Fruit fly (Drosophila melanogaster) whole organism: Measurements from ENCODE around the gene G6P.

Experiments used
- pan ChIP-seq: fragments of >200 bp; optimal IDR thresholded peaks from 2 replicates; lab custom pipeline; 2017
- psq ChIP-seq: fragments of >200 bp; optimal IDR thresholded peaks from 2 replicates; lab custom pipeline; 2017
- usp ChIP-seq: fragments of >200 bp; optimal IDR thresholded peaks from 2 replicates; lab custom pipeline; 2017; ENCODE audit warnings: missing biosample characterization, missing genetic modification characterization, mixed read lengths

DNA sequence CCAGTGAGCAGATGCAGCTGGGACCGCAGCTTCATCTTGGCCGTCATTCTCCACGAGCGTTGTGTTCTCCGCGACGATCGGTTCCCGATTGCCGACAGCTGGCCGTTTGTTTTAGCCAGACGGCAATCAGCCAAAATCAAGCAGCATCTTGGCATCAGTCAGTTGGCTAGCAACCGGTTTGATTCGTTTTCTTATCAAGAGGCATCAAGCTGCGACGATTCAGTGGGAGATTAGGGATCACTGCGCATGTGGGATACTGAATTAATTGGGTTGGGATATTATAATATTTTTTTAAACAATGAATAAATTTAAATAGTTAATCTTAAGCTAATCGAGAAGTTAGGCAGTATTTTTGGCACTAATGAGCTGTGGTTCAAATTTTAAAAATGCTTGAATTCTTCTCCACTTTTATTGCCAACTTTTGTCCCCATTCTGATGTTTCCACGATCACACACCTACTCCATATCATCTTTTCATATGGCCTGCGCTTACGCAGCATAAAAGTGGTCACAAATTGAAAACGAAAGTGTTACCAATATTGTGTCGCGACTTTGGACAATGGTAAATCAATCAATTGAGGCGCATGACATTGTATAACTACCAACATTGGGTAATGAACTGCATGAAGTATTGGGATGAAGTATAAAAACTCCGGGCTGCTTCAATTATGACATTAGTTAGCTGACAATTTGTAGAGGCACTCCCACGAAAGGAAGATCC, 22.3 kb upstream of the G6P start, which contains the start of the genes CG3119 and Cpr23B:
- TF ChIP-seq psq, result no peak
- no peak for TF ChIP-seq usp (GFP tag; lab: Kevin White, UChicago)
- no peak for TF ChIP-seq pan
